Fruit fly (Drosophila melanogaster) whole organism, embryonic: Measurements from ENCODE around the gene ph-p.

Experiments
- Adf1 ChIP-seq: fragments of 200-800 bp; sonication (Bioruptor generic); IDR thresholded peaks from 2 replicates; pipeline ENCODE4 v1.3.6; 2022; ENCODE audit warnings: missing biosample characterization, missing genetic modification characterization
- CG10209 ChIP-seq: fragments of 200-800 bp; sonication (Bioruptor generic); optimal IDR thresholded peaks from 3 replicates; lab custom pipeline; 2017; ENCODE audit warnings: missing biosample characterization, mild to moderate bottlenecking, missing genetic modification characterization, missing genetic modification reagents
- CG10321 ChIP-seq: fragments of 200-800 bp; sonication (Bioruptor generic); IDR thresholded peaks from 2 replicates; pipeline ENCODE4 v1.3.6; 2022; ENCODE audit warnings: missing biosample characterization, missing genetic modification characterization
- CG10543 ChIP-seq: fragments of 200-800 bp; sonication (Bioruptor generic); optimal IDR thresholded peaks from 3 replicates; lab custom pipeline; 2017; ENCODE audit warnings: missing biosample characterization, mild to moderate bottlenecking, missing genetic modification characterization, moderate library complexity
- CG11696 ChIP-seq: fragments of 200-800 bp; sonication (Bioruptor generic); IDR thresholded peaks from 2 replicates; pipeline ENCODE4 v1.3.6; 2022; ENCODE audit warnings: missing biosample characterization, missing genetic modification characterization
- CG14710 ChIP-seq: fragments of 200-800 bp; sonication (Bioruptor generic); optimal IDR thresholded peaks from 3 replicates; lab custom pipeline; 2019; ENCODE audit warnings: missing biosample characterization, mild to moderate bottlenecking, missing genetic modification characterization, moderate library complexity
- CG17361 ChIP-seq: fragments of 200-800 bp; sonication (Bioruptor generic); IDR thresholded peaks from 3 replicates; pipeline ENCODE4 v1.3.6; 2022; ENCODE audit warnings: missing biosample characterization, missing genetic modification characterization
- CG3163 ChIP-seq: fragments of 200-800 bp; sonication (Bioruptor generic); optimal IDR thresholded peaks from 3 replicates; lab custom pipeline; 2016; ENCODE audit warnings: missing biosample characterization, missing genetic modification characterization
- CG4404 ChIP-seq: fragments of 200-800 bp; sonication (Bioruptor generic); IDR thresholded peaks from 2 replicates; pipeline ENCODE4 v1.3.6; 2022; ENCODE audit warnings: missing biosample characterization, missing genetic modification characterization
- CG4617 ChIP-seq: fragments of 200-800 bp; sonication (Bioruptor generic); optimal IDR thresholded peaks from 3 replicates; lab custom pipeline; 2016; ENCODE audit warnings: missing biosample characterization, missing genetic modification characterization, borderline replicate concordance
- CG6254 ChIP-seq: fragments of 200-800 bp; sonication (Bioruptor generic); optimal IDR thresholded peaks from 3 replicates; lab custom pipeline; 2017; ENCODE audit warnings: mild to moderate bottlenecking, missing biosample characterization, missing genetic modification reagents, missing genetic modification characterization
- CG6654 ChIP-seq: fragments of 200-800 bp; sonication (Bioruptor generic); optimal IDR thresholded peaks from 2 replicates; lab custom pipeline; 2017; ENCODE audit warnings: missing biosample characterization, mild to moderate bottlenecking, missing genetic modification characterization
- CG7271 ChIP-seq: fragments of 200-800 bp; sonication (Bioruptor generic); optimal IDR thresholded peaks from 2 replicates; lab custom pipeline; 2018; ENCODE audit warnings: missing biosample characterization, mild to moderate bottlenecking, missing genetic modification characterization, moderate library complexity
- CG7786 ChIP-seq: fragments of 200-800 bp; sonication (Bioruptor generic); optimal IDR thresholded peaks from 2 replicates; lab custom pipeline; 2016; ENCODE audit warnings: missing biosample characterization, missing genetic modification characterization
- CG8281 ChIP-seq: fragments of 200-800 bp; sonication (Bioruptor generic); optimal IDR thresholded peaks from 2 replicates; lab custom pipeline; 2018; ENCODE audit warnings: missing biosample characterization, mild to moderate bottlenecking, missing genetic modification characterization, moderate library complexity
- CG9817 ChIP-seq: fragments of 200-800 bp; sonication (Bioruptor generic); optimal IDR thresholded peaks from 2 replicates; lab custom pipeline; 2018; ENCODE audit warnings: missing biosample characterization, mild to moderate bottlenecking, missing genetic modification characterization, moderate library complexity
- CHES-1-like ChIP-seq: fragments of 200-800 bp; sonication (Bioruptor generic); optimal IDR thresholded peaks from 2 replicates; lab custom pipeline; 2016; ENCODE audit warnings: missing biosample characterization, missing genetic modification characterization
- CTCF ChIP-seq: fragments of 200-800 bp; sonication (Bioruptor generic); optimal IDR thresholded peaks from 2 replicates; lab custom pipeline; 2017; ENCODE audit warnings: missing biosample characterization, mild to moderate bottlenecking, missing genetic modification characterization, moderate library complexity
- CrebB ChIP-seq: fragments of 200-800 bp; sonication (Bioruptor generic); optimal IDR thresholded peaks from 3 replicates; lab custom pipeline; 2018; ENCODE audit warnings: missing biosample characterization, mild to moderate bottlenecking, missing genetic modification characterization
- E2f2 ChIP-seq: fragments of 200-800 bp; sonication (Bioruptor generic); IDR thresholded peaks from 2 replicates; pipeline ENCODE4 v1.3.6; 2022; ENCODE audit warnings: missing biosample characterization, missing genetic modification characterization
- Med ChIP-seq: fragments of 200-800 bp; sonication (Bioruptor generic); peaks from one replicate; lab custom pipeline; 2016; ENCODE audit warnings: missing biosample characterization, missing genetic modification characterization, mild to moderate bottlenecking, inconsistent platforms, moderate library complexity
- Neu2 ChIP-seq: fragments of 200-800 bp; sonication (Bioruptor generic); optimal IDR thresholded peaks from 3 replicates; lab custom pipeline; 2016; ENCODE audit warnings: missing biosample characterization, missing genetic modification characterization, borderline replicate concordance
- Nf-YA ChIP-seq: fragments of 200-800 bp; sonication (Bioruptor generic); IDR thresholded peaks from 2 replicates; pipeline ENCODE4 v1.3.6; 2022; ENCODE audit warnings: missing biosample characterization, missing genetic modification characterization
- Nf-YC ChIP-seq: fragments of 200-800 bp; optimal IDR thresholded peaks from 3 replicates; lab custom pipeline; 2019; ENCODE audit warnings: missing biosample characterization, mild to moderate bottlenecking, missing genetic modification characterization, moderate library complexity
- Taf1 ChIP-seq: fragments of 200-800 bp; sonication (Bioruptor generic); IDR thresholded peaks from 2 replicates; pipeline ENCODE4 v1.3.6; 2022; ENCODE audit warnings: missing biosample characterization, missing genetic modification characterization
- aop ChIP-seq: fragments of 200-800 bp; sonication (Bioruptor generic); IDR thresholded peaks from 2 replicates; pipeline ENCODE4 v1.3.6; 2022; ENCODE audit warnings: missing biosample characterization, missing genetic modification characterization
- br ChIP-seq: fragments of >200 bp; optimal IDR thresholded peaks from 2 replicates; lab custom pipeline; 2017
- btn ChIP-seq: fragments of 200-800 bp; sonication (Bioruptor generic); optimal IDR thresholded peaks from 2 replicates; lab custom pipeline; 2016; ENCODE audit warnings: missing biosample characterization, missing genetic modification characterization
- cad ChIP-seq: fragments of >200 bp; optimal IDR thresholded peaks from 2 replicates; lab custom pipeline; 2017; ENCODE audit warnings: missing biosample characterization, missing genetic modification characterization
- corto ChIP-seq: fragments of 200-800 bp; sonication (Bioruptor generic); optimal IDR thresholded peaks from 2 replicates; lab custom pipeline; 2016; ENCODE audit warnings: missing biosample characterization, mild to moderate bottlenecking, missing genetic modification characterization, moderate library complexity
- crol ChIP-seq: fragments of 200-800 bp; sonication (Bioruptor generic); IDR thresholded peaks from 2 replicates; pipeline ENCODE4 v1.3.6; 2022; ENCODE audit warnings: missing biosample characterization, missing genetic modification characterization
- en ChIP-seq: fragments of 200-800 bp; sonication (Bioruptor generic); optimal IDR thresholded peaks from 2 replicates; lab custom pipeline; 2016; ENCODE audit warnings: missing biosample characterization, missing genetic modification characterization
- gsb ChIP-seq: fragments of 200-800 bp; sonication (Bioruptor generic); IDR thresholded peaks from 2 replicates; pipeline ENCODE4 v1.3.6; 2022; ENCODE audit warnings: missing biosample characterization, missing genetic modification characterization
- ham ChIP-seq: fragments of 200-800 bp; sonication (Bioruptor generic); IDR thresholded peaks from 2 replicates; pipeline ENCODE4 v1.3.6; 2022; ENCODE audit warnings: missing biosample characterization, missing genetic modification characterization
- jumu ChIP-seq: fragments of 200-800 bp; sonication (Bioruptor generic); optimal IDR thresholded peaks from 3 replicates; lab custom pipeline; 2016; ENCODE audit warnings: missing biosample characterization, missing genetic modification characterization
- pan ChIP-seq, 4 experiments: fragments of >200 bp in 3 of 4; fragments of 200-800 bp in 1 of 4; sonication (Bioruptor generic) in 1 of 4; optimal IDR thresholded peaks in 3 of 4; IDR thresholded peaks in 1 of 4; 2 replicates each; pipeline versions ENCODE4 v1.3.6 to Lab custom; 2017 to 2022; ENCODE audit warnings: missing biosample characterization in 2 of 4, missing genetic modification characterization in 2 of 4, mixed read lengths in 1 of 4
- phol ChIP-seq: fragments of 200-800 bp; sonication (Bioruptor generic); optimal IDR thresholded peaks from 3 replicates; lab custom pipeline; 2018; ENCODE audit warnings: missing biosample characterization, mild to moderate bottlenecking, missing genetic modification characterization, moderate library complexity
- prd ChIP-seq, 3 experiments: fragments of >200 bp in 2 of 3; fragments of 200-800 bp in 1 of 3; sonication (Bioruptor generic) in 1 of 3; optimal IDR thresholded peaks in 2 of 3; IDR thresholded peaks in 1 of 3; 2 replicates in 2 of 3; 3 replicates in 1 of 3; pipeline versions ENCODE4 v1.3.6 to Lab custom; 2017 to 2022; ENCODE audit warnings: missing biosample characterization in 1 of 3, missing genetic modification characterization in 1 of 3
- row ChIP-seq: fragments of 200-800 bp; sonication (Bioruptor generic); IDR thresholded peaks from 3 replicates; pipeline ENCODE4 v1.3.6; 2022; ENCODE audit warnings: missing biosample characterization, missing genetic modification characterization
- salm ChIP-seq: fragments of 200-800 bp; sonication (Bioruptor generic); optimal IDR thresholded peaks from 2 replicates; lab custom pipeline; 2018; ENCODE audit warnings: missing biosample characterization, mild to moderate bottlenecking, missing genetic modification characterization
- schlank ChIP-seq: fragments of 200-800 bp; sonication (Bioruptor generic); optimal IDR thresholded peaks from 2 replicates; lab custom pipeline; 2018; ENCODE audit warnings: missing biosample characterization, mild to moderate bottlenecking, missing genetic modification characterization
- scrt ChIP-seq: fragments of 200-800 bp; sonication (Bioruptor generic); optimal IDR thresholded peaks from 2 replicates; lab custom pipeline; 2018; ENCODE audit warnings: missing biosample characterization, mild to moderate bottlenecking, missing genetic modification characterization, moderate library complexity
- sqz ChIP-seq: fragments of 200-800 bp; sonication (Bioruptor generic); optimal IDR thresholded peaks from 3 replicates; lab custom pipeline; 2018; ENCODE audit warnings: missing biosample characterization, mild to moderate bottlenecking, missing genetic modification characterization
- sug ChIP-seq: fragments of 200-800 bp; optimal IDR thresholded peaks from 2 replicates; lab custom pipeline; 2019; ENCODE audit warnings: missing biosample characterization, mild to moderate bottlenecking, missing genetic modification characterization, moderate library complexity
- usp ChIP-seq: fragments of >200 bp; optimal IDR thresholded peaks from 2 replicates; lab custom pipeline; 2017; ENCODE audit warnings: missing biosample characterization, missing genetic modification characterization
- vnd ChIP-seq: fragments of 200-800 bp; sonication (Bioruptor generic); IDR thresholded peaks from 3 replicates; pipeline ENCODE4 v1.3.6; 2022; ENCODE audit warnings: missing biosample characterization, missing genetic modification characterization; ENCODE audit not compliant: partially characterized antibody
- zen ChIP-seq: fragments of 200-800 bp; sonication (Bioruptor generic); optimal IDR thresholded peaks from 3 replicates; lab custom pipeline; 2018; ENCODE audit warnings: missing biosample characterization, mild to moderate bottlenecking, missing genetic modification characterization, moderate library complexity

ph-p gene

DNA sequence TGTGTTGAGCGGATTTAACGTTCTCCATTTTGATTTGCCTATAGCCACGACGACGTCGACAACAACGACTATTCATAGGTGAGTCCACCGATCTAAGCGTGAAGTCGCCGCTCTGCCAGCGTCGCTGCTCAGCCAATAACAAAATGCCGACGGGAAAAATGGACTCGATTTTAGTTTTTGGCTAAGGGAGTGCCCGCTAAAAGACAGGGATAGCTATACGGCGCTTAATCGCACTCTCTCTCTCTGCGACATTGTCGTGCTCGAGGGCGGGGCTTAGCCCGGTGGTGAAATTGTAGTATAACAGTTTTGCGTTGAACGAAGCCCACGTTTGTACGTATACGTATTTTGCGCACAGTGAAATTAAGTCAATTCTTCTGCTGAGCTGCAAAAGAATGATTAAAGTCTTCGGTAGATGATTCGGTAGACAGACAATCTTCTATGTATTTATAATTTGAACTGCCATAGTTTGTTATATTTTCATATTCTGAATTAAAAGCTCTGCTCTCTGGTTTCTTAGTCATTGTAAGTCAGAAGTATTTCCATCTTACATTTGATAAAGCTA lies 12.6 kb downstream of the ph-p start (continued):
- TF ChIP-seq zen (peak; percentile 31), CrebB (tag; lab: Kevin White, UChicago) (no peak), Med (GFP tag; lab: Kevin White, UChicago) (peak; percentile 62), crol (GFP tag; lab: Robert Waterston, UW) (peak; percentile 16; the same call in 1 of the 2 replicates), CG10321 (peak; percentile 96), pan (optimal IDR thresholded peaks at IDR 0.05; lab: Kevin White, UChicago) (no peak), pan (GFP tag; optimal IDR thresholded peaks at IDR 0.05 in 1 of 2, IDR thresholded peaks at IDR 0.05 in 1 of 2) (peak in 1 of 2 experiments; percentile 12), CG10209 (no peak), Nf-YC (tag; lab: Kevin White, UChicago) (peak; percentile 99), Adf1 (GFP tag; lab: Robert Waterston, UW) (peak; percentile 94), CG10543 (GFP tag; lab: Kevin White, UChicago) (peak; percentile 29), phol (peak; percentile 18), sqz (GFP tag; lab: Kevin White, UChicago) (peak; percentile 46)

DNA sequence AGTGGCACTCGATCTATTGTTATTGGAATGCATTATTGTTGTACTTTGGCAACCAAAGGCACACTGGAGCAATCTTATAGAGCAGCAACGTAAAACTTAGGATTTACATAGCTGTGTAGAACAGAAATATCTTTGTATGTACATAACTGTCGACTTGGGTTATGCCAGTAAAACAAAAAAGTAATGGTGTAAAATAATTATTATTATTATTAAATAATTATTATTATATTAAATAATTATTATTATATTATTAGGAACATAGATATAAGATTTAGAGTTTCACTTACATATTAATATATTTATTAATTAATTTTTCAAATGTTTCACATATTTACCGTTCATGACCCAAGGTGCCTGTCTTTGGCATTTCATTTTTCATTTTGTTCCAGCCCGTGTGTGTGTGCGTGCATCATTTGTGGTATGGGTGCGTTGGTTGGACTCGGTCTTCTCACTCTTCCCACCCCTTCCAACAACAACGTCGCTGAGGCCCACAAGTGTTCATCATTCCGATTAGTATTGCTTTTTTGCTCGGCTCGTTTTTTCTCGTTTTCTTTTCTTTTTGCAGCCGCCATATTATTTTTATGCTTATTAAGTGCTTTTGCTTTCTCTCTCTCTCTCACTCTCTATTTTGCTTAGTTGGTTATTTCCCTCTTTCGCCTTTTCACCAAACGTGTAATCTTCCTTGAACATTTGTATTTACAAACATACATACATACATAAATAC lies 14.0 kb downstream of the ph-p start:
- TF ChIP-seq CG8281 (tag; lab: Kevin White, UChicago) (peak; percentile 91), CG6254 (GFP tag; lab: Kevin White, UChicago) (peak; percentile 95), aop (GFP tag; lab: Robert Waterston, UW) (no peak; the same call in none of the 2 replicates), Neu2 (no peak), corto (GFP tag; lab: Kevin White, UChicago) (peak; percentile 81), prd (optimal IDR thresholded peaks at IDR 0.05; lab: Kevin White, UChicago) (no peak), prd (GFP tag; IDR thresholded peaks at IDR 0.05; lab: Robert Waterston, UW) (peak; percentile 95), CG9817 (tag; lab: Kevin White, UChicago) (peak; percentile 96), Taf1 (GFP tag; lab: Robert Waterston, UW) (peak; percentile 77), CHES-1-like (GFP tag; lab: Kevin White, UChicago) (peak; percentile 82), Nf-YA (GFP tag; lab: Robert Waterston, UW) (peak; percentile 66; the same call in 1 of the 2 replicates), Med (GFP tag; lab: Kevin White, UChicago) (peak; percentile 90), CG11696 (GFP tag; lab: Robert Waterston, UW) (peak; percentile 74; the same call in 1 of the 2 replicates), salm (tag; lab: Kevin White, UChicago) (peak; percentile 96), jumu (GFP tag; lab: Kevin White, UChicago) (peak; percentile 83), cad (peak; percentile 2), vnd (GFP tag; lab: Robert Waterston, UW) (peak; percentile 53; the same call in 2 of the 3 replicates), scrt (GFP tag; lab: Kevin White, UChicago) (peak; percentile 94), usp (GFP tag; lab: Kevin White, UChicago) (no peak), br (lab: Kevin White, UChicago) (no peak), CG6654 (GFP tag; lab: Kevin White, UChicago) (peak; percentile 92), row (GFP tag; lab: Robert Waterston, UW) (peak; percentile 95), ham (GFP tag; lab: Robert Waterston, UW) (peak; percentile 71), E2f2 (GFP tag; lab: Robert Waterston, UW) (peak; percentile 73), CG4404 (peak; percentile 95), crol (GFP tag; lab: Robert Waterston, UW) (peak; percentile 94), CG14710 (tag; lab: Kevin White, UChicago) (peak; percentile 98), CG7786 (GFP tag; lab: Kevin White, UChicago) (peak; percentile 87), CG17361 (GFP tag; lab: Robert Waterston, UW) (peak; percentile 100), CG4617 (GFP tag; lab: Kevin White, UChicago) (peak; percentile 87), gsb (peak; percentile 75), schlank (peak; percentile 89), sug (peak; percentile 95), en (GFP tag; lab: Kevin White, UChicago) (peak; percentile 40), btn (GFP tag; lab: Kevin White, UChicago) (peak; percentile 64), CG7271 (tag; lab: Kevin White, UChicago) (peak; percentile 87), CG3163 (GFP tag; lab: Kevin White, UChicago) (no peak), CTCF (GFP tag; lab: Kevin White, UChicago) (peak; percentile 70)
